Fruit fly (Drosophila melanogaster) S2 (cell line): Measurements from ENCODE around the gene CG32485.

ENCODE experiments used
- CG8478 ChIP-seq: fragments of >200 bp; optimal IDR thresholded peaks from 2 replicates; lab custom pipeline; 2018
- CTCF ChIP-seq, 2 experiments: fragments of >200 bp; optimal IDR thresholded peaks; 2 replicates each; lab custom pipeline; 2018

DNA sequence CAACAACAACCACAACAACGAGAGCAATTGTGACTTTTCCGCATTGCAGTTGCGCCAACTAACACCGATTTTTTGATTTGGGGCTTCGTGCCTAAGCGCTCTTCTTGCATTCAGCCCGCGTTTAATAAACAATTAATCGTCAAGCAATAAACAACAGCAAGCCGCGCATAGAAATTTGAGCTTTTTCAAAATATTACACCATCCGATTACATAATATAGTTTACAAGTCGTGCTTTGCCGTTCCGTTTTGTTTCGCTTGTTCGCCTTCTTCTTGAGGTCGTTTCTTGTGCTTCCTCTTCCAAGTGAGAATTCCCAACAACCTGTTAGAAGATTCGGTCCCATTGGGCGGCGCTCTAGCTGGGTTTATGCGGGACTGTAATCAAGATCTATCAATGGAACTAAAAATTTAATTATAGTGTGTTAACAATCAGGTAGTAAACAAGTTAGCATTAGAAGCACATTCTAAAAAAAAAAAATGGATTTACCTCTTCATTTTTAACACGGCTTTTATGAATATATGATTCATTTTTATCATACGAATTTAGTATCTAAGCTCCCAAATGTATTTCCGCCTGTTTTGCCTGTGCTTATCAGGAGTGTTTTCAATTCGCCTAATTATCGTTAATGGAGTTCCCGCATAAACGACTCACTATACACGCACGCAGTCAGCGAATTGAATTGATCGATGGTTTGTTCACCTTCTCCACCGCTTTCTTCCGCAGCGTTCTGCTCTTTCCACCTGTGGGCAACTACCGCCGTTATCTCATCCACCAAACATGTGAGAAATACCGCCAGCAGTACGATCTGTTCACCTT lies 14.1 kb upstream of the CG32485 start:
- TF ChIP-seq CG8478 (lab: Kevin White, UChicago) = no peak
- TF ChIP-seq CTCF (optimal IDR thresholded peaks at IDR 0.05; lab: Kevin White, UChicago) = no peak
